Fruit fly (Drosophila melanogaster) whole organism, wandering third instar larva: ENCODE data around the gene Alg1.
A peak's percentile ranks its signal among the peaks of the same experiment; 100 is the strongest.

Experiments used
- Abd-B ChIP-seq: fragments of >200 bp; optimal IDR thresholded peaks from 2 replicates; lab custom pipeline; 2017; ENCODE audit warnings: missing biosample characterization, missing genetic modification characterization
- CG32264 ChIP-seq: fragments of 200-800 bp; sonication (Bioruptor generic); optimal IDR thresholded peaks from 2 replicates; lab custom pipeline; 2016; ENCODE audit warnings: missing biosample characterization, missing genetic modification characterization
- CG9705 ChIP-seq: fragments of 200-800 bp; sonication (Bioruptor generic); optimal IDR thresholded peaks from 2 replicates; lab custom pipeline; 2018; ENCODE audit warnings: missing biosample characterization, mild to moderate bottlenecking, missing genetic modification characterization
- CrebA ChIP-seq: fragments of 200-800 bp; sonication (Bioruptor generic); optimal IDR thresholded peaks from 2 replicates; lab custom pipeline; 2016; ENCODE audit warnings: missing biosample characterization, mild to moderate bottlenecking, missing genetic modification characterization, borderline replicate concordance
- Dfd ChIP-seq: fragments of >200 bp; optimal IDR thresholded peaks from 2 replicates; lab custom pipeline; 2017; ENCODE audit warnings: missing biosample characterization, missing genetic modification characterization
- Dif ChIP-seq: fragments of 200-275, 200-300 bp; sonication (Bioruptor generic); optimal IDR thresholded peaks from 2 replicates; lab custom pipeline; 2018; ENCODE audit warnings: missing biosample characterization, missing genetic modification characterization; ENCODE audit not compliant: partially characterized antibody
- GATAd ChIP-seq: sonication (Bioruptor generic); optimal IDR thresholded peaks from 2 replicates; lab custom pipeline; 2016; ENCODE audit warnings: missing biosample characterization, missing genetic modification characterization
- HLH106 ChIP-seq: fragments of 200-800 bp; optimal IDR thresholded peaks from 3 replicates; lab custom pipeline; 2019; ENCODE audit warnings: missing biosample characterization, mild to moderate bottlenecking, missing genetic modification characterization, moderate library complexity
- Hnf4 ChIP-seq: fragments of 200-800 bp; sonication (Bioruptor generic); optimal IDR thresholded peaks from 2 replicates; lab custom pipeline; 2016; ENCODE audit warnings: missing biosample characterization, mild to moderate bottlenecking, missing genetic modification characterization
- Hr78 ChIP-seq: fragments of >200 bp; optimal IDR thresholded peaks from 2 replicates; lab custom pipeline; 2017; ENCODE audit warnings: missing biosample characterization, missing genetic modification characterization
- Hr83 ChIP-seq: fragments of 200-300 bp; sonication (Bioruptor generic); optimal IDR thresholded peaks from 2 replicates; lab custom pipeline; 2016; ENCODE audit warnings: missing biosample characterization, mild to moderate bottlenecking, missing genetic modification characterization, moderate library complexity; ENCODE audit not compliant: poor library complexity, severe bottlenecking
- Jra ChIP-seq: sonication (Bioruptor generic); optimal IDR thresholded peaks from 2 replicates; lab custom pipeline; 2016; ENCODE audit warnings: missing biosample characterization, missing genetic modification characterization
- Mio ChIP-seq: sonication (Bioruptor generic); optimal IDR thresholded peaks from 2 replicates; lab custom pipeline; 2016; ENCODE audit warnings: missing biosample characterization, missing genetic modification characterization
- Myc ChIP-seq: fragments of >200 bp; optimal IDR thresholded peaks from 2 replicates; lab custom pipeline; 2017
- N ChIP-seq: fragments of >200 bp; optimal IDR thresholded peaks from 2 replicates; lab custom pipeline; 2018; ENCODE audit warnings: missing biosample characterization, missing external identifiers, missing genetic modification characterization
- OdsH ChIP-seq: fragments of 200-800 bp; sonication (Bioruptor generic); optimal IDR thresholded peaks from 2 replicates; lab custom pipeline; 2016; ENCODE audit warnings: missing biosample characterization, mild to moderate bottlenecking, missing genetic modification characterization
- Rel ChIP-seq, 2 experiments: fragments of 200-800 bp; sonication (Bioruptor generic) in 1 of 2; optimal IDR thresholded peaks; 2 replicates in 1 of 2; 3 replicates in 1 of 2; lab custom pipeline; 2016 to 2019; ENCODE audit warnings: mild to moderate bottlenecking in 2 of 2, missing biosample characterization in 2 of 2, missing genetic modification characterization in 2 of 2, moderate library complexity in 1 of 2
- Sp1 ChIP-seq: fragments of 200-800 bp; sonication (Bioruptor generic); optimal IDR thresholded peaks from 3 replicates; lab custom pipeline; 2019; ENCODE audit warnings: missing biosample characterization, mild to moderate bottlenecking, missing genetic modification characterization, moderate library complexity
- Vsx2 ChIP-seq: fragments of 200-300, 225-300 bp; sonication (Bioruptor generic); optimal IDR thresholded peaks from 2 replicates; lab custom pipeline; 2018; ENCODE audit warnings: missing biosample characterization, missing genetic modification characterization; ENCODE audit not compliant: partially characterized antibody
- br ChIP-seq: fragments of 200-800 bp; sonication (Bioruptor generic); optimal IDR thresholded peaks from 2 replicates; lab custom pipeline; 2016; ENCODE audit warnings: missing biosample characterization, missing genetic modification characterization
- brk ChIP-seq: fragments of 200-800 bp; sonication (Bioruptor generic); optimal IDR thresholded peaks from 2 replicates; lab custom pipeline; 2016; ENCODE audit warnings: missing biosample characterization, mild to moderate bottlenecking, missing genetic modification characterization
- dl ChIP-seq, 2 experiments: fragments of 175-275, 200-275 bp in 1 of 2; fragments of 200-275 bp in 1 of 2; sonication (Bioruptor generic); optimal IDR thresholded peaks; lab custom pipeline; 2018; ENCODE audit warnings: mild to moderate bottlenecking in 2 of 2, missing biosample characterization in 2 of 2, missing genetic modification characterization in 2 of 2, moderate library complexity in 2 of 2; ENCODE audit not compliant: partially characterized antibody in 2 of 2, insufficient read depth in 1 of 2
- dmrt93B ChIP-seq: fragments of 200-800 bp; sonication (Bioruptor generic); optimal IDR thresholded peaks from 2 replicates; lab custom pipeline; 2018; ENCODE audit warnings: missing biosample characterization, mild to moderate bottlenecking, missing genetic modification characterization
- dsf ChIP-seq: sonication (Bioruptor generic); optimal IDR thresholded peaks from 2 replicates; lab custom pipeline; 2016; ENCODE audit warnings: missing biosample characterization, missing genetic modification characterization, borderline replicate concordance
- ey ChIP-seq: fragments of 200-800 bp; sonication (Bioruptor generic); optimal IDR thresholded peaks from 2 replicates; lab custom pipeline; 2016; ENCODE audit warnings: missing biosample characterization, missing genetic modification characterization
- foxo ChIP-seq, 2 experiments: fragments of 200-800 bp; sonication (Bioruptor generic); optimal IDR thresholded peaks; 2 replicates in 1 of 2; 3 replicates in 1 of 2; lab custom pipeline; 2016 to 2017; ENCODE audit warnings: missing biosample characterization in 2 of 2, missing genetic modification characterization in 2 of 2
- fru ChIP-seq: fragments of 200-800 bp; sonication (Bioruptor generic); optimal IDR thresholded peaks from 3 replicates; lab custom pipeline; 2016; ENCODE audit warnings: missing biosample characterization, mild to moderate bottlenecking, missing genetic modification characterization
- h ChIP-seq: fragments of 200-800 bp; sonication (Bioruptor generic); optimal IDR thresholded peaks from 3 replicates; lab custom pipeline; 2016; ENCODE audit warnings: missing biosample characterization, mild to moderate bottlenecking, missing genetic modification characterization
- jim ChIP-seq: fragments of 175-275, 200-325 bp; sonication (Bioruptor generic); optimal IDR thresholded peaks from 2 replicates; lab custom pipeline; 2016; ENCODE audit warnings: missing biosample characterization, mild to moderate bottlenecking, missing genetic modification characterization
- lola ChIP-seq: fragments of >200 bp; optimal IDR thresholded peaks from 2 replicates; lab custom pipeline; 2017; ENCODE audit warnings: missing biosample characterization, missing genetic modification characterization
- pan ChIP-seq: fragments of >200 bp; optimal IDR thresholded peaks from 2 replicates; lab custom pipeline; 2017
- psq ChIP-seq: fragments of 200-800 bp; sonication (Bioruptor generic); optimal IDR thresholded peaks from 3 replicates; lab custom pipeline; 2017; ENCODE audit warnings: missing biosample characterization, mild to moderate bottlenecking, missing genetic modification characterization, moderate library complexity
- rgr ChIP-seq: fragments of 200-800 bp; sonication (Bioruptor generic); optimal IDR thresholded peaks from 3 replicates; lab custom pipeline; 2016; ENCODE audit warnings: missing biosample characterization, mild to moderate bottlenecking, missing genetic modification characterization
- sage ChIP-seq: fragments of 200-800 bp; sonication (Bioruptor generic); optimal IDR thresholded peaks from 2 replicates; lab custom pipeline; 2016; ENCODE audit warnings: missing biosample characterization, mild to moderate bottlenecking, missing genetic modification characterization
- sv ChIP-seq: fragments of 200-800 bp; sonication (Bioruptor generic); optimal IDR thresholded peaks from 3 replicates; lab custom pipeline; 2016; ENCODE audit warnings: missing biosample characterization, missing genetic modification characterization
- tai ChIP-seq: sonication (Bioruptor generic); optimal IDR thresholded peaks from 2 replicates; lab custom pipeline; 2016; ENCODE audit warnings: missing biosample characterization, missing genetic modification characterization
- usp ChIP-seq: fragments of >200 bp; optimal IDR thresholded peaks from 2 replicates; lab custom pipeline; 2017; ENCODE audit warnings: missing biosample characterization, missing genetic modification characterization
- woc ChIP-seq: sonication (Bioruptor generic); optimal IDR thresholded peaks from 2 replicates; lab custom pipeline; 2016; ENCODE audit warnings: missing biosample characterization, mild to moderate bottlenecking, missing genetic modification characterization

Gene Alg1

dm6 chr3R:17798211-17798737 lies 12.7 kb downstream of the Alg1 start, which contains the start of gene CG7379:
Gene CG7379, minus strand, starts transcription at chr3R:17798304.
- peak; percentile 80 for TF ChIP-seq GATAd (GFP tag; lab: Kevin White, UChicago)
- TF ChIP-seq Vsx2 (GFP tag; lab: Kevin White, UChicago): no peak
- TF ChIP-seq Mio (GFP tag; lab: Kevin White, UChicago): peak; percentile 80
- TF ChIP-seq tai (GFP tag; lab: Kevin White, UChicago): no peak
- TF ChIP-seq Hr83 (GFP tag; lab: Kevin White, UChicago): peak; percentile 97
- peak; percentile 82 for TF ChIP-seq Myc (lab: Kevin White, UChicago)
- TF ChIP-seq Hnf4 (GFP tag; lab: Kevin White, UChicago): peak; percentile 98
- TF ChIP-seq psq (GFP tag; lab: Kevin White, UChicago): peak; percentile 88
- TF ChIP-seq usp (GFP tag; lab: Kevin White, UChicago): no peak
- peak; percentile 85 for TF ChIP-seq sv (GFP tag; lab: Kevin White, UChicago)
- TF ChIP-seq CG32264 (GFP tag; lab: Kevin White, UChicago): peak; percentile 82
- TF ChIP-seq Sp1: peak; percentile 80
- peak; percentile 84 for TF ChIP-seq ey (GFP tag; lab: Kevin White, UChicago)
- peak; percentile 79 for TF ChIP-seq HLH106 (tag; lab: Kevin White, UChicago)
- TF ChIP-seq brk (GFP tag; lab: Kevin White, UChicago): no peak
- peak; percentile 90 for TF ChIP-seq br (GFP tag; lab: Kevin White, UChicago)
- TF ChIP-seq Dfd (GFP tag; lab: Kevin White, UChicago): no peak
- TF ChIP-seq Rel (GFP tag; optimal IDR thresholded peaks at IDR 0.05; lab: Kevin White, UChicago): peak; percentile 42
- TF ChIP-seq Rel (tag; optimal IDR thresholded peaks at IDR 0.05; lab: Kevin White, UChicago): peak; percentile 53
- peak; percentile 86 for TF ChIP-seq sage (GFP tag; lab: Kevin White, UChicago)
- TF ChIP-seq rgr (GFP tag; lab: Kevin White, UChicago): peak; percentile 94
- TF ChIP-seq Dif: no peak
- TF ChIP-seq dl (GFP tag; optimal IDR thresholded peaks at IDR 0.05; lab: Kevin White, UChicago; ENCODE audit: insufficient read depth in 1 of 2, partially characterized antibody in 2 of 2): no peak
- peak; percentile 95 for TF ChIP-seq h (GFP tag; lab: Kevin White, UChicago)
- TF ChIP-seq Abd-B (GFP tag; lab: Kevin White, UChicago): no peak
- TF ChIP-seq CG9705 (GFP tag; lab: Kevin White, UChicago): peak; percentile 83
- TF ChIP-seq Jra (GFP tag; lab: Kevin White, UChicago): peak; percentile 95
- TF ChIP-seq pan (lab: Kevin White, UChicago): no peak
- TF ChIP-seq woc (GFP tag; lab: Kevin White, UChicago): peak; percentile 71
- TF ChIP-seq CrebA: no peak
- TF ChIP-seq N (GFP tag; lab: Kevin White, UChicago): peak; percentile 38
- peak; percentile 86 for TF ChIP-seq dsf (GFP tag; lab: Kevin White, UChicago)
- peak; percentile 92 for TF ChIP-seq OdsH (GFP tag; lab: Kevin White, UChicago)
- peak; percentile 57 for TF ChIP-seq jim (GFP tag; lab: Kevin White, UChicago)
- TF ChIP-seq lola (GFP tag; lab: Kevin White, UChicago): no peak
- no peak for TF ChIP-seq Hr78 (GFP tag; lab: Kevin White, UChicago)
- TF ChIP-seq fru (GFP tag; lab: Kevin White, UChicago): peak; percentile 91
- TF ChIP-seq foxo (GFP tag; optimal IDR thresholded peaks at IDR 0.05; lab: Kevin White, UChicago): peak; percentile 54 to 96
- peak; percentile 86 for TF ChIP-seq dmrt93B (GFP tag; lab: Kevin White, UChicago)
- TF ChIP-seq, all 38 proteins: peak for 26

- TF ChIP-seq sage (GFP tag; lab: Kevin White, UChicago) (no peak), psq (GFP tag; lab: Kevin White, UChicago) (no peak), CG9705 (GFP tag; lab: Kevin White, UChicago) (no peak), Vsx2 (GFP tag; lab: Kevin White, UChicago) (no peak), pan (lab: Kevin White, UChicago) (no peak), CrebA (no peak), dsf (GFP tag; lab: Kevin White, UChicago) (no peak), Rel (GFP tag; optimal IDR thresholded peaks at IDR 0.05; lab: Kevin White, UChicago) (no peak), Rel (tag; optimal IDR thresholded peaks at IDR 0.05; lab: Kevin White, UChicago) (no peak), fru (GFP tag; lab: Kevin White, UChicago) (no peak), Sp1 (no peak), ey (GFP tag; lab: Kevin White, UChicago) (no peak), tai (GFP tag; lab: Kevin White, UChicago) (no peak), jim (GFP tag; lab: Kevin White, UChicago) (no peak), h (GFP tag; lab: Kevin White, UChicago) (no peak), woc (GFP tag; lab: Kevin White, UChicago) (no peak), OdsH (GFP tag; lab: Kevin White, UChicago) (no peak), rgr (GFP tag; lab: Kevin White, UChicago) (no peak), foxo (GFP tag; optimal IDR thresholded peaks at IDR 0.05; lab: Kevin White, UChicago) (no peak), Abd-B (GFP tag; lab: Kevin White, UChicago) (no peak)
Measured at dm6 chr3R:17795561-17796170, 15.3 kb downstream of the Alg1 start.
